Fruit fly (Drosophila melanogaster): ENCODE data around the gene TTLL3A.

The TTLL3A gene

DNA sequence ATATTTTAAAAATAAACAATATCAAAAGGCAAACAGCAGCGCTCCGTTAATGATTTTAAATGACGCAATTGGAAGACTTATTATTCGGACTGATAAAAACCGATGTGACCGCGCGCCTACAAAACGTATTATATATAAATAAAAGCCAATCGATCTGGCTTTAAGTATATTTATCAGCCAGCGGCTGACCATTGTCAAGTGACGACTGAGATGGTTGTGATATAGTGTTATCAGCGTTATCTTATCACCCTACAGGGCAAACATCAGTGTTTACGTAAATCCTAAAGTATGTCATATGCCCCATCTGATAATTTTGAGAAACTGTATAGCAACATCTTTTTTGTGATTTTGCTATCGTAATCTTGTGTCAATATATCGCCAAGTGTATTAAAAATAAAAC lies 49.4 kb upstream of the TTLL3A start (continued):
- TF ChIP-seq CG17385 (GFP tag; optimal IDR thresholded peaks at IDR 0.05) (no peak), pum (GFP tag; optimal IDR thresholded peaks at IDR 0.05) (no peak), Hmr (GFP tag; optimal IDR thresholded peaks at IDR 0.05) (no peak), Dref (GFP tag; IDR thresholded peaks at IDR 0.05) (no peak), MTF-1 (GFP tag; optimal IDR thresholded peaks at IDR 0.05; ENCODE audit: borderline replicate concordance) (no peak), psq (GFP tag; optimal IDR thresholded peaks at IDR 0.05) (no peak), hb (GFP tag; IDR thresholded peaks at IDR 0.05; ENCODE audit: partially characterized antibody) (no peak), CG11695 (GFP tag; IDR thresholded peaks at IDR 0.05) (no peak), CG13296 (GFP tag; optimal IDR thresholded peaks at IDR 0.05) (peak; percentile 47), Doc2 (GFP tag; IDR thresholded peaks at IDR 0.05) (no peak), nau (GFP tag; optimal IDR thresholded peaks at IDR 0.05) (peak; percentile 32), Aef1 (GFP tag; IDR thresholded peaks at IDR 0.05) (no peak), CG6813 (GFP tag; optimal IDR thresholded peaks at IDR 0.05) (peak; percentile 33), Spps (tag; optimal IDR thresholded peaks at IDR 0.05) (no peak), ATbp (GFP tag; optimal IDR thresholded peaks at IDR 0.05) (peak; percentile 32), CG31388 (GFP tag; optimal IDR thresholded peaks at IDR 0.05) (no peak), CG17568 (GFP tag; optimal IDR thresholded peaks at IDR 0.05) (no peak), row (GFP tag; IDR thresholded peaks at IDR 0.05) (no peak), exex (tag; optimal IDR thresholded peaks at IDR 0.05) (peak; percentile 91), pnt (GFP tag; optimal IDR thresholded peaks at IDR 0.05) (no peak), fd3F (GFP tag; optimal IDR thresholded peaks at IDR 0.05) (no peak), HmgZ (tag; optimal IDR thresholded peaks at IDR 0.05) (peak; percentile 13), Doc3 (GFP tag; IDR thresholded peaks at IDR 0.05; ENCODE audit: partially characterized antibody) (no peak), CG12219 (GFP tag; optimal IDR thresholded peaks at IDR 0.05) (no peak), slp2 (GFP tag; optimal IDR thresholded peaks at IDR 0.05) (no peak), CG14441 (GFP tag; IDR thresholded peaks at IDR 0.05) (no peak), ssp (GFP tag; IDR thresholded peaks at IDR 0.05) (no peak), CG17361 (GFP tag; IDR thresholded peaks at IDR 0.05) (no peak), Fer1 (GFP tag; optimal IDR thresholded peaks at IDR 0.05) (peak; percentile 28), CG15479 (GFP tag; optimal IDR thresholded peaks at IDR 0.05) (peak; percentile 25), CG9876 (GFP tag; optimal IDR thresholded peaks at IDR 0.05) (no peak), CG6791 (GFP tag; IDR thresholded peaks at IDR 0.05; ENCODE audit: partially characterized antibody) (no peak), Asciz (GFP tag; optimal IDR thresholded peaks at IDR 0.05) (peak; percentile 41), CG2199 (GFP tag; IDR thresholded peaks at IDR 0.05) (0 out of 3 replicates have a peak, but pooled peaks have one; percentile 69), Lim3 (GFP tag; IDR thresholded peaks at IDR 0.05) (no peak), CG32772 (GFP tag; IDR thresholded peaks at IDR 0.05) (no peak), btn (GFP tag; optimal IDR thresholded peaks at IDR 0.05) (no peak), tup (GFP tag; optimal IDR thresholded peaks at IDR 0.05) (no peak), CG7357 (GFP tag; IDR thresholded peaks at IDR 0.05) (no peak), wdn (GFP tag; IDR thresholded peaks at IDR 0.05) (no peak), fd64A (GFP tag; optimal IDR thresholded peaks at IDR 0.05) (no peak), H2.0 (GFP tag; IDR thresholded peaks at IDR 0.05) (no peak), CG7556 (GFP tag; optimal IDR thresholded peaks at IDR 0.05) (no peak), ase (GFP tag; IDR thresholded peaks at IDR 0.05) (no peak), kah (GFP tag; optimal IDR thresholded peaks at IDR 0.05) (no peak), vfl (GFP tag; optimal IDR thresholded peaks at IDR 0.05) (no peak), CG18476 (GFP tag; optimal IDR thresholded peaks at IDR 0.05) (no peak), Chrac-16 (GFP tag; optimal IDR thresholded peaks at IDR 0.05) (no peak), CG3726 (GFP tag; IDR thresholded peaks at IDR 0.05) (no peak), CG15269 (tag; optimal IDR thresholded peaks at IDR 0.05) (no peak), odd (GFP tag; optimal IDR thresholded peaks at IDR 0.05) (peak; percentile 46), ap (GFP tag; IDR thresholded peaks at IDR 0.05) (no peak)
